Worm (Caenorhabditis elegans) whole organism, L3 larva: ENCODE results near the gene ZK813.5.

Experiments
- R02D3.7 ChIP-seq: fragments of 150-350 bp; optimal IDR thresholded peaks from 2 replicates; lab custom pipeline; 2014; ENCODE audit warnings: missing biosample characterization, missing genetic modification characterization
- ZK546.5 ChIP-seq: sonication (generic microtip); optimal IDR thresholded peaks from 2 replicates; lab custom pipeline; 2017; ENCODE audit warnings: missing biosample characterization, missing genetic modification characterization
- ama-1 ChIP-seq: fragments of 150-350 bp; optimal IDR thresholded peaks from 2 replicates; lab custom pipeline; 2018
- ceh-16 ChIP-seq: sonication (generic microtip); optimal IDR thresholded peaks from 2 replicates; lab custom pipeline; 2017; ENCODE audit warnings: missing biosample characterization, missing genetic modification characterization
- ceh-9 ChIP-seq: sonication (generic microtip); optimal IDR thresholded peaks from 2 replicates; lab custom pipeline; 2018; ENCODE audit warnings: missing biosample characterization, missing genetic modification characterization
- egl-27 ChIP-seq: sonication (generic microtip); optimal IDR thresholded peaks from 4 replicates; lab custom pipeline; 2017; ENCODE audit warnings: missing biosample characterization, missing genetic modification reagents, missing genetic modification characterization
- egl-5 ChIP-seq: fragments of 150-350 bp; optimal IDR thresholded peaks from 2 replicates; lab custom pipeline; 2017; ENCODE audit warnings: missing biosample characterization, missing genetic modification reagents, missing genetic modification characterization, inconsistent platforms
- elt-2 ChIP-seq: sonication (generic microtip); optimal IDR thresholded peaks from 2 replicates; lab custom pipeline; 2016; ENCODE audit warnings: missing genetic modification reagents, mild to moderate bottlenecking, missing genetic modification characterization, missing compliant biosample characterization
- elt-3 ChIP-seq, 3 experiments: fragments of 150-350 bp in 1 of 3; sonication (generic microtip) in 2 of 3; optimal IDR thresholded peaks; 2 replicates in 2 of 3; 4 replicates in 1 of 3; lab custom pipeline; 2014 to 2017; ENCODE audit warnings: missing biosample characterization in 3 of 3, missing genetic modification characterization in 3 of 3
- eor-1 ChIP-seq, 2 experiments: fragments of 150-350 bp; optimal IDR thresholded peaks; 2 replicates each; lab custom pipeline; 2014 to 2018; ENCODE audit warnings: missing biosample characterization in 2 of 2, missing genetic modification characterization in 2 of 2
- fkh-2 ChIP-seq: fragments of 150-350 bp; optimal IDR thresholded peaks from 2 replicates; lab custom pipeline; 2014; ENCODE audit warnings: missing biosample characterization, missing genetic modification reagents, missing genetic modification characterization
- fos-1 ChIP-seq: fragments of 150-350 bp; optimal IDR thresholded peaks from 2 replicates; lab custom pipeline; 2014; ENCODE audit warnings: missing biosample characterization, missing genetic modification characterization
- hmg-11 ChIP-seq: sonication (generic microtip); optimal IDR thresholded peaks from 2 replicates; lab custom pipeline; 2016; ENCODE audit warnings: missing genetic modification characterization, missing compliant biosample characterization
- jun-1 ChIP-seq: fragments of 150-350 bp; optimal IDR thresholded peaks from 2 replicates; lab custom pipeline; 2014; ENCODE audit warnings: missing biosample characterization, missing genetic modification reagents, missing genetic modification characterization
- lin-15B ChIP-seq: fragments of 150-350 bp; optimal IDR thresholded peaks from 2 replicates; lab custom pipeline; 2014; ENCODE audit warnings: missing biosample characterization, missing genetic modification characterization
- lsy-12 ChIP-seq: sonication (generic microtip); optimal IDR thresholded peaks from 2 replicates; lab custom pipeline; 2016; ENCODE audit warnings: mild to moderate bottlenecking, missing genetic modification characterization, missing compliant biosample characterization
- mdl-1 ChIP-seq: fragments of 150-350 bp; optimal IDR thresholded peaks from 2 replicates; lab custom pipeline; 2014; ENCODE audit warnings: missing biosample characterization, missing genetic modification characterization
- nhr-11 ChIP-seq: fragments of 150-350 bp; optimal IDR thresholded peaks from 2 replicates; lab custom pipeline; 2014; ENCODE audit warnings: missing biosample characterization, missing genetic modification characterization
- nhr-12 ChIP-seq: fragments of 150-350 bp; optimal IDR thresholded peaks from 2 replicates; lab custom pipeline; 2014; ENCODE audit warnings: missing biosample characterization, missing genetic modification characterization
- nhr-23 ChIP-seq: fragments of 150-350 bp; optimal IDR thresholded peaks from 2 replicates; lab custom pipeline; 2014; ENCODE audit warnings: missing biosample characterization, missing genetic modification reagents, missing genetic modification characterization
- nhr-237 ChIP-seq: fragments of 150-350 bp; optimal IDR thresholded peaks from 2 replicates; lab custom pipeline; 2014; ENCODE audit warnings: missing biosample characterization, missing genetic modification characterization
- nhr-25 ChIP-seq: sonication (generic microtip); optimal IDR thresholded peaks from 2 replicates; lab custom pipeline; 2017; ENCODE audit warnings: missing biosample characterization, missing genetic modification characterization
- nhr-28 ChIP-seq: fragments of 150-350 bp; optimal IDR thresholded peaks from 2 replicates; lab custom pipeline; 2014; ENCODE audit warnings: missing biosample characterization, missing genetic modification characterization
- nhr-67 ChIP-seq: fragments of 150-350 bp; optimal IDR thresholded peaks from 2 replicates; lab custom pipeline; 2014; ENCODE audit warnings: missing biosample characterization, missing genetic modification characterization
- nhr-76 ChIP-seq: fragments of 150-350 bp; sonication (generic microtip); optimal IDR thresholded peaks from 5 replicates; lab custom pipeline; 2014; ENCODE audit warnings: missing biosample characterization, missing genetic modification characterization
- pha-4 ChIP-seq: fragments of 150-350 bp; optimal IDR thresholded peaks from 2 replicates; lab custom pipeline; 2014; ENCODE audit warnings: missing biosample characterization, missing genetic modification reagents, missing genetic modification characterization
- pqm-1 ChIP-seq: fragments of 150-350 bp; optimal IDR thresholded peaks from 2 replicates; lab custom pipeline; 2017; ENCODE audit warnings: missing biosample characterization, missing genetic modification characterization, inconsistent platforms
- sea-2 ChIP-seq: fragments of 150-350 bp; sonication (generic microtip); optimal IDR thresholded peaks from 4 replicates; lab custom pipeline; 2014; ENCODE audit warnings: missing biosample characterization, missing genetic modification reagents, missing genetic modification characterization
- skn-1 ChIP-seq: fragments of 150-350 bp; optimal IDR thresholded peaks from 2 replicates; lab custom pipeline; 2014; ENCODE audit warnings: missing biosample characterization, missing genetic modification characterization
- snpc-4 ChIP-seq: fragments of 150-350 bp; optimal IDR thresholded peaks from 2 replicates; lab custom pipeline; 2014; ENCODE audit warnings: missing biosample characterization, missing genetic modification characterization
- tbx-2 ChIP-seq: sonication (generic microtip); optimal IDR thresholded peaks from 2 replicates; lab custom pipeline; 2016; ENCODE audit warnings: mild to moderate bottlenecking, missing genetic modification characterization, missing compliant biosample characterization
- unc-39 ChIP-seq: sonication (generic microtip); optimal IDR thresholded peaks from 4 replicates; lab custom pipeline; 2017; ENCODE audit warnings: missing biosample characterization, missing genetic modification characterization
- zag-1 ChIP-seq: fragments of 150-350 bp; optimal IDR thresholded peaks from 2 replicates; lab custom pipeline; 2014; ENCODE audit warnings: missing biosample characterization, missing genetic modification characterization
- ztf-11 ChIP-seq: fragments of 150-350 bp; optimal IDR thresholded peaks from 2 replicates; lab custom pipeline; 2014; ENCODE audit warnings: missing biosample characterization, missing genetic modification characterization
- ztf-4 ChIP-seq: fragments of 150-350 bp; optimal IDR thresholded peaks from 2 replicates; lab custom pipeline; 2014; ENCODE audit warnings: missing biosample characterization, missing genetic modification characterization

The ZK813.5 gene

DNA sequence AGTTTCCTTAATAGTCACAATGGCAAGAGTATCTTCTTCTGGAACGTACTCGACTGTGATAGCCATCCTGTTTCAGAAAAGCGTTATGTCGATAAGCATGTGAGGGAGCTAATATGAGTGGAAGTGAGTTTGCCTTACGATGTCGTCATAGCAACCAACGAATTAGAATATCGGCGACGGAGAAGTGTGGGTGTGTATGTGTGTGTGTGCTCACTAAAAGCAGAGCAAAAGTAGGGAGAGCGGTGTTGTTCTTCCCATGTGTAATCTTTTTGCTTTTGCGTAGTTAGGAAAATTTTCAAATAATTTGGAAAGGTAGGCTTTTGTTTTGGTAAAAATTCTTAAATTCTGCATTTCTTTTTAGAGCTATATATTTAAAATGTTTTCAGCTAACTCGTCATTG, at the start of gene ZK813.5:
ZK813.5 (minus strand) TSS at position 101 of the 400 bp plus-strand sequence.
- TF ChIP-seq nhr-12 (tag; lab: Kevin White, UChicago), result no peak
- no peak for TF ChIP-seq mdl-1 (tag; lab: Kevin White, UChicago)
- TF ChIP-seq nhr-28 (tag; lab: Kevin White, UChicago), result no peak
- TF ChIP-seq ceh-9 (tag; lab: Kevin White, UChicago), result no peak
- TF ChIP-seq elt-2 (tag; lab: Kevin White, UChicago), result no peak
- no peak for TF ChIP-seq jun-1 (tag; lab: Kevin White, UChicago)
- TF ChIP-seq sea-2 (GFP tag; lab: Kevin White, UChicago), result no peak
- TF ChIP-seq, all 47 proteins: peak for 0

DNA sequence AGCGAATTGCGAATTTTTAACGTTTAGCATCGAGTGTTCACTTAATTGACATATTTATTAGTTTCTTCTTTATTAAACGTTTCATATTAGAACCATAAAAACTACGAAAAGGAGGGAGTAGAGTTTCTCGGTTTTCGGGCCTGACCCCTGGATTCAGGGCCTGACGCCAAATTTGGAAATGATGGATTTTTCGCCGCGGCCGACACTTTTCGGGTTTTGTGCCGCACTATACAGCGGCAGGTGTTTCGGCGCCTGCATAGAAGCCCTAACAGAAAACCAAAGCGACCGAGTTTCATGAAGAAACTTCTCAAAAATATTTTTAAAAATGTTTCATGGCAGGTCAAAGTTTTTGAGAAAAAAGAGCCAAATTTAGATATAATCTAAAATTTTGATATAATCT, 49.3 kb upstream of the ZK813.5 start:
- no peak for TF ChIP-seq nhr-23 (tag; lab: Kevin White, UChicago)
- no peak for TF ChIP-seq egl-5 (tag; lab: Kevin White, UChicago)
- TF ChIP-seq nhr-76, result no peak
- TF ChIP-seq nhr-25, result no peak
- TF ChIP-seq mdl-1 (tag; lab: Kevin White, UChicago), result no peak
- TF ChIP-seq jun-1 (tag; lab: Kevin White, UChicago), result no peak
- TF ChIP-seq tbx-2 (tag; lab: Kevin White, UChicago), result no peak
- no peak for TF ChIP-seq egl-27 (tag; lab: Kevin White, UChicago)
- TF ChIP-seq pha-4 (tag; lab: Kevin White, UChicago), result no peak
- TF ChIP-seq nhr-67 (tag; lab: Kevin White, UChicago), result no peak

DNA sequence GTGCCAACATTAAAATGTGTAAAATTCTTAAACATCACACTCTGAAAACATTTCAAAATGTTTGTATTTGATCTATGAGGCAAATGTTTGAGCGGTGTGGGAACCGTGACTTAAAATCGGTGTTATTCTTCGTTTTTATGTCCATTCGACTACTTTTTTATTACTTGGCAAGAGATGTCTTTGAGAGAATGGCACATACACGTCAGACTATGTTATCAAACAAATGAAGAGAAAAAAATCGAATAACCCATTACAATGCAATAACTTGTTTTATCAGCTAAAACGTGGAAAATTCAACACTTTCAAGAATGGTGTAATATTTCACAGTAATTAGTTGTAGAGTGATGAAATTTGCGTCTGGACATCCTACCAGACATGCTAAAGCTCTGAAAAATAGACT, 48.8 kb upstream of the ZK813.5 start:
- TF ChIP-seq unc-39 (tag; lab: Kevin White, UChicago) (no peak), ceh-9 (tag; lab: Kevin White, UChicago) (no peak), egl-5 (tag; lab: Kevin White, UChicago) (no peak), elt-2 (tag; lab: Kevin White, UChicago) (peak; percentile 72), nhr-12 (tag; lab: Kevin White, UChicago) (no peak), ztf-4 (no peak), nhr-11 (tag; lab: Kevin White, UChicago) (no peak), ZK546.5 (tag; lab: Kevin White, UChicago) (no peak), lsy-12 (tag; lab: Kevin White, UChicago) (no peak), pha-4 (tag; lab: Kevin White, UChicago) (no peak), nhr-23 (tag; lab: Kevin White, UChicago) (no peak), tbx-2 (tag; lab: Kevin White, UChicago) (no peak), nhr-237 (tag; lab: Kevin White, UChicago) (no peak), eor-1 (tag; optimal IDR thresholded peaks at IDR 0.05; lab: Kevin White, UChicago) (no peak), R02D3.7 (no peak), ceh-16 (tag; lab: Kevin White, UChicago) (no peak), egl-27 (tag; lab: Kevin White, UChicago) (no peak), pqm-1 (tag; lab: Kevin White, UChicago) (peak; percentile 59), snpc-4 (tag; lab: Kevin White, UChicago) (no peak), jun-1 (tag; lab: Kevin White, UChicago) (peak; percentile 14), ama-1 (lab: Kevin White, UChicago) (no peak), fkh-2 (no peak), skn-1 (tag; lab: Kevin White, UChicago) (no peak)

DNA sequence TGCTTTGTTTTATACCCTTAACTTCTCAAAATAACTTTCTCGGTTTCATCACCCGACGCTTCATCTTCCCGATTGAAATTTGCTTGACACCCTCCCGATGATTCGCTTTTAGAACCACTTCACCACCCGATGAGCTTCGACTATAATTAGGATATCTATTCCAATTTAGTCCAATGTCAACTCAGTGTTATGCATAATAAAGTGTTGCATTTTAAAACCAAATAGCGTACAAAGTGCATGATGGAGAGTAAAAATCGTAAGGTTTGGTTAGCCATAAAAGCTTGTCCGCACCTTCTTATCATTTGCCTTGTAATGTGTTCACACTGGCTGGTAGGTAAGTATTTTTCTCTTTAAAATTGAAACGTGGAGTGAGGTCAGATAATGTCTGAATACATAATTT, 47.9 kb upstream of the ZK813.5 start, which contains the start of gene C12D12.1:
C12D12.1 (plus strand) TSS at position 301 of the 400 bp plus-strand sequence.
- TF ChIP-seq pqm-1 (tag; lab: Kevin White, UChicago), result peak; percentile 16
- TF ChIP-seq lin-15B (tag; lab: Kevin White, UChicago), result no peak
- no peak for TF ChIP-seq elt-3 (tag; optimal IDR thresholded peaks at IDR 0.05; lab: Kevin White, UChicago)
- TF ChIP-seq nhr-67 (tag; lab: Kevin White, UChicago), result no peak
- TF ChIP-seq ceh-9 (tag; lab: Kevin White, UChicago), result no peak
- no peak for TF ChIP-seq hmg-11 (tag; lab: Kevin White, UChicago)
- no peak for TF ChIP-seq lsy-12 (tag; lab: Kevin White, UChicago)
- TF ChIP-seq elt-2 (tag; lab: Kevin White, UChicago), result peak; percentile 24
- TF ChIP-seq ztf-11 (tag; lab: Kevin White, UChicago), result no peak
- TF ChIP-seq nhr-76, result no peak
- no peak for TF ChIP-seq zag-1 (tag; lab: Kevin White, UChicago)

DNA sequence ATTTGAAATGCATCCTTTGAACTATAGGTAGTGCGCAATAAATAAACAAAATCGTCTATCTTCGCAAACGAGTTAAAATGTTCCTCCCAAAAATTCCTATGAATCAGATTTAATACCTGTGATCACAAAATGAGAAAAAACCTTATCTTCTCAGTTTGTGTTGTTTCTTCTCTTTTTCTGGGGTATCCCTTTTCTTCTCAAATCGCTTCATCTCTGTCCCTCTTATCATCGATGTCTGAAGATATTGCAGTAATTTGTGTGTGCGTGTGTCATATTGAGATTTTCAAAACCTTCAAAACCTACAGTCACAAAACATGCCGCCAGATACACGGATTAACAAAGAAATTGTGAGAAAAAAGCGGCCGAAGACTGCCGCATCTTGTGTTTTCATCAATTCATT, 44.8 kb upstream of the ZK813.5 start, which contains the start of gene glt-1:
glt-1 (plus strand) TSS at position 251 of the 400 bp plus-strand sequence.
- no peak for TF ChIP-seq fos-1 (tag; lab: Kevin White, UChicago)
- no peak for TF ChIP-seq ztf-4
- TF ChIP-seq nhr-23 (tag; lab: Kevin White, UChicago), result peak; percentile 39
- TF ChIP-seq, all 47 proteins: peak for 1
